Worm (Caenorhabditis elegans) whole organism, mixed stage, embryonic: ENCODE results near the gene nspc-16.
A peak's percentile ranks its signal among the peaks of the same experiment; 100 is the strongest.

ENCODE experiments used
- M03D4.4 ChIP-seq: sonication (generic microtip); optimal IDR thresholded peaks from 2 replicates; lab custom pipeline; 2017; ENCODE audit warnings: mild to moderate bottlenecking, missing genetic modification characterization, missing compliant biosample characterization
- bed-3 ChIP-seq: fragments of 200-800 bp; sonication (Bioruptor generic); optimal IDR thresholded peaks from 3 replicates; lab custom pipeline; 2018; ENCODE audit warnings: mild to moderate bottlenecking, missing genetic modification characterization, moderate library complexity, missing compliant biosample characterization
- blmp-1 ChIP-seq: fragments of 150-350 bp; optimal IDR thresholded peaks from 2 replicates; lab custom pipeline; 2014; ENCODE audit warnings: missing biosample characterization, missing genetic modification characterization
- ceh-39 ChIP-seq: fragments of 150-350 bp; optimal IDR thresholded peaks from 2 replicates; lab custom pipeline; 2014; ENCODE audit warnings: missing biosample characterization, missing genetic modification characterization
- ceh-43 ChIP-seq: fragments of 200-800 bp; sonication (Bioruptor generic); optimal IDR thresholded peaks from 2 replicates; lab custom pipeline; 2018; ENCODE audit warnings: mild to moderate bottlenecking, missing genetic modification characterization, moderate library complexity, missing compliant biosample characterization
- ceh-83 ChIP-seq: fragments of 200-800 bp; sonication (Bioruptor generic); optimal IDR thresholded peaks from 2 replicates; lab custom pipeline; 2018; ENCODE audit warnings: mild to moderate bottlenecking, missing genetic modification characterization, missing compliant biosample characterization
- ces-1 ChIP-seq: fragments of 150-350 bp; optimal IDR thresholded peaks from 2 replicates; lab custom pipeline; 2014; ENCODE audit warnings: missing biosample characterization, missing genetic modification reagents, missing genetic modification characterization
- cnd-1 ChIP-seq: fragments of 200-800 bp; sonication (Bioruptor generic); optimal IDR thresholded peaks from 2 replicates; lab custom pipeline; 2018; ENCODE audit warnings: mild to moderate bottlenecking, missing genetic modification characterization, missing compliant biosample characterization
- drap-1 ChIP-seq: fragments of 200-800 bp; sonication (Bioruptor generic); optimal IDR thresholded peaks from 3 replicates; lab custom pipeline; 2018; ENCODE audit warnings: mild to moderate bottlenecking, missing genetic modification characterization, missing compliant biosample characterization
- elt-1 ChIP-seq: sonication (generic microtip); optimal IDR thresholded peaks from 2 replicates; lab custom pipeline; 2017; ENCODE audit warnings: missing genetic modification characterization, mild to moderate bottlenecking, missing compliant biosample characterization, antibody characterized with exemption, moderate library complexity, borderline replicate concordance; ENCODE audit not compliant: insufficient read depth
- elt-3 ChIP-seq: fragments of 150-350 bp; optimal IDR thresholded peaks from 2 replicates; lab custom pipeline; 2014; ENCODE audit warnings: missing biosample characterization, missing genetic modification characterization
- flh-1 ChIP-seq: fragments of 200-800 bp; sonication (Bioruptor generic); optimal IDR thresholded peaks from 2 replicates; lab custom pipeline; 2018; ENCODE audit warnings: mild to moderate bottlenecking, missing genetic modification characterization, moderate library complexity, missing compliant biosample characterization
- ham-2 ChIP-seq: fragments of 200-800 bp; sonication (Bioruptor generic); optimal IDR thresholded peaks from 2 replicates; lab custom pipeline; 2018; ENCODE audit warnings: mild to moderate bottlenecking, missing genetic modification characterization, missing compliant biosample characterization
- hlh-1 ChIP-seq: fragments of 150-350 bp; optimal IDR thresholded peaks from 2 replicates; lab custom pipeline; 2014; ENCODE audit warnings: missing biosample characterization, missing genetic modification reagents, missing genetic modification characterization
- lin-13 ChIP-seq: fragments of 150-350 bp; optimal IDR thresholded peaks from 2 replicates; lab custom pipeline; 2014; ENCODE audit warnings: missing biosample characterization, missing genetic modification characterization
- lin-32 ChIP-seq: fragments of 200-800 bp; sonication (Bioruptor generic); optimal IDR thresholded peaks from 2 replicates; lab custom pipeline; 2018; ENCODE audit warnings: mild to moderate bottlenecking, missing genetic modification characterization, missing compliant biosample characterization
- lsy-2 ChIP-seq: fragments of 150-350 bp; optimal IDR thresholded peaks from 2 replicates; lab custom pipeline; 2014; ENCODE audit warnings: missing biosample characterization, missing genetic modification characterization
- mab-5 ChIP-seq: fragments of 150-350 bp; optimal IDR thresholded peaks from 2 replicates; lab custom pipeline; 2014; ENCODE audit warnings: missing biosample characterization, missing genetic modification characterization
- mep-1 ChIP-seq: fragments of 150-350 bp; optimal IDR thresholded peaks from 2 replicates; lab custom pipeline; 2017; ENCODE audit warnings: missing biosample characterization, missing genetic modification reagents, missing genetic modification characterization, inconsistent platforms
- mls-2 ChIP-seq: sonication (generic microtip); optimal IDR thresholded peaks from 2 replicates; lab custom pipeline; 2016; ENCODE audit warnings: mild to moderate bottlenecking, missing genetic modification characterization, moderate library complexity, missing compliant biosample characterization
- nhr-12 ChIP-seq: fragments of 150-350 bp; optimal IDR thresholded peaks from 2 replicates; lab custom pipeline; 2014; ENCODE audit warnings: missing biosample characterization, missing genetic modification characterization
- nhr-2 ChIP-seq: fragments of 150-350 bp; optimal IDR thresholded peaks from 2 replicates; lab custom pipeline; 2014; ENCODE audit warnings: missing biosample characterization, missing genetic modification characterization
- nhr-237 ChIP-seq: fragments of 150-350 bp; optimal IDR thresholded peaks from 2 replicates; lab custom pipeline; 2014; ENCODE audit warnings: missing biosample characterization, missing genetic modification characterization
- nhr-28 ChIP-seq: fragments of 150-350 bp; optimal IDR thresholded peaks from 2 replicates; lab custom pipeline; 2014; ENCODE audit warnings: missing biosample characterization, missing genetic modification characterization
- nhr-76 ChIP-seq: sonication (generic microtip); optimal IDR thresholded peaks from 2 replicates; lab custom pipeline; 2017; ENCODE audit warnings: missing biosample characterization, missing genetic modification characterization
- pha-4 ChIP-seq: fragments of 150-350 bp; optimal IDR thresholded peaks from 2 replicates; lab custom pipeline; 2018; ENCODE audit warnings: missing biosample characterization, missing genetic modification reagents, missing genetic modification characterization
- sem-2 ChIP-seq: fragments of 200-800 bp; sonication (Bioruptor generic); optimal IDR thresholded peaks from 2 replicates; lab custom pipeline; 2018; ENCODE audit warnings: mild to moderate bottlenecking, missing genetic modification characterization, missing compliant biosample characterization
- snpc-4 ChIP-seq: fragments of 150-350 bp; optimal IDR thresholded peaks from 2 replicates; lab custom pipeline; 2014; ENCODE audit warnings: missing biosample characterization, missing genetic modification characterization
- sptf-1 ChIP-seq: sonication (generic microtip); optimal IDR thresholded peaks from 2 replicates; lab custom pipeline; 2017; ENCODE audit warnings: mild to moderate bottlenecking, missing genetic modification characterization, moderate library complexity, missing compliant biosample characterization
- tbx-8 ChIP-seq: fragments of 200-800 bp; sonication (Bioruptor generic); optimal IDR thresholded peaks from 2 replicates; lab custom pipeline; 2018; ENCODE audit warnings: mild to moderate bottlenecking, missing genetic modification characterization, moderate library complexity, missing compliant biosample characterization
- unc-120 ChIP-seq: sonication (generic microtip); optimal IDR thresholded peaks from 2 replicates; lab custom pipeline; 2017; ENCODE audit warnings: missing genetic modification characterization, missing compliant biosample characterization; ENCODE audit not compliant: poor library complexity, severe bottlenecking
- unc-39 ChIP-seq: fragments of 150-350 bp; optimal IDR thresholded peaks from 2 replicates; lab custom pipeline; 2014; ENCODE audit warnings: missing biosample characterization, missing genetic modification characterization
- unc-62 ChIP-seq: fragments of 150-350 bp; optimal IDR thresholded peaks from 2 replicates; lab custom pipeline; 2014; ENCODE audit warnings: missing biosample characterization, missing genetic modification reagents, missing genetic modification characterization
- zip-8 ChIP-seq: fragments of 150-350 bp; optimal IDR thresholded peaks from 2 replicates; lab custom pipeline; 2014; ENCODE audit warnings: missing biosample characterization, missing genetic modification characterization
- ztf-11 ChIP-seq: fragments of 150-350 bp; optimal IDR thresholded peaks from 2 replicates; lab custom pipeline; 2014; ENCODE audit warnings: missing biosample characterization, missing genetic modification characterization

nspc-16 gene

DNA sequence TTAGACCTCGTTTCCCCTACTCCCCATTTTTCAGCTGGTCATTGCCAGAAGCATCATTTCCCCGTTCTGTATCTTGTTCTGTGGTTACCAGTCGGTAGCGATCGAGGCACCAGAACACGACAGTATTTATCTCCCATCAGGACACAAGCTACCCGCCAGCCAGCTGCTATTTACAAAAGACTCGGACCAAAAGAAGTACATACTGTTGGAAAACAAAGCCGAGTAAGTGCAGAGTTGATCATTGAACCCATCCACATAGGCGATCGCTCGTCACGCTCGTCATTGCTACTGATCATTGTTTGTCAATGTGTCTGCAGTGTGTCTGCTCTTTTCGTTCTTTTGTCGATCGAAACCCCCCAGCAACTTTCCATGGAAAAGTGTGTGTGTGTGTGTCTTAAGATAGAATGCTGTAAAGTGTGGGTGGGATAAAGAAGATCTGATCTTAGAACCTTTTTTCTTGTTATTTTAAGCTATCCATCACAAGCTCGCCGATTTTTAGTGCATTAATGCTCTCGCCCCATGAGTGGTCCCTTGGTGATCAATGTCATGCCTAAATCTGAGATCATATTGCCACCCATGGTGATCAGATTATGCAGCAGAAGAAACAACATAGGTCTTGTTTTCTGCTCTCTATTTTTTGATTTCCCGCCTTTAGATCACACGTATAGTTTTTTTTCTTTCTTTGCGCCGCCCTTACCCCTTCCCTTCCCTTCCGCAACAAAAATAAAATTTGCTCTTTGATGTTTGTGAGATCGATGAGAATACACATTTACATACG, 36.3 kb downstream of the nspc-16 start:
- TF ChIP-seq elt-3 (tag; lab: Kevin White, UChicago) (no peak), pha-4 (tag; lab: Kevin White, UChicago) (peak; percentile 52)

DNA sequence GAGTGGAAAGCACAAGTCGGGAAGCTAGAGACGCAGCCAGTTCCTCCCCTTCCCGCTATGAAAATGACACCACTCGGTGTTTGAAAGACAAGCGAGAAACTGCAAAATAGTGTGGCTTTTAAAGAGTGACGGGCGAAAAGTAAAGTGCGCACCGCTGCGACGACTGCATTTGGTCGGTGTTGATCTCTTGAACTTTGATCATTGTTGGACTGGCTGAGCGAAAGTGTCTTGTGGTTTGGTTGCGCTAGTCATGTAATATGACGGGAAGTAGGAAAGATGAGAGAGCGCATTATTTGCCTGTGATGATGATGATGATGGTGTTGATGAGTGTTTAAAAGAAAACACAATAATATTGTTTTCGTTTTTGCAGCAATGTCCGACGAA, 36.9 kb downstream of the nspc-16 start:
- TF ChIP-seq zip-8 (no peak), mab-5 (tag; lab: Kevin White, UChicago) (no peak), ztf-11 (tag; lab: Kevin White, UChicago) (no peak), lsy-2 (tag; lab: Kevin White, UChicago) (no peak), M03D4.4 (no peak), tbx-8 (GFP tag; lab: Kevin White, UChicago) (no peak), hlh-1 (peak; percentile 62), ceh-83 (no peak), ham-2 (GFP tag; lab: Kevin White, UChicago) (peak; percentile 94), unc-62 (GFP tag; lab: Kevin White, UChicago) (peak; percentile 93), nhr-2 (no peak), ceh-43 (GFP tag; lab: Kevin White, UChicago) (no peak), elt-3 (tag; lab: Kevin White, UChicago) (peak; percentile 93), flh-1 (no peak), unc-120 (tag; lab: Kevin White, UChicago) (peak; percentile 85), ceh-39 (tag; lab: Kevin White, UChicago) (no peak), elt-1 (peak; percentile 56), mep-1 (tag; lab: Kevin White, UChicago) (peak; percentile 45), nhr-28 (peak; percentile 23), sptf-1 (tag; lab: Kevin White, UChicago) (peak; percentile 30), pha-4 (tag; lab: Kevin White, UChicago) (peak; percentile 88), nhr-12 (tag; lab: Kevin White, UChicago) (no peak), unc-39 (tag; lab: Kevin White, UChicago) (no peak), lin-13 (tag; lab: Kevin White, UChicago) (no peak), mls-2 (no peak), nhr-76 (tag; lab: Kevin White, UChicago) (no peak), snpc-4 (no peak), sem-2 (GFP tag; lab: Kevin White, UChicago) (no peak), cnd-1 (tag; lab: Kevin White, UChicago) (no peak), blmp-1 (peak; percentile 74), lin-32 (GFP tag; lab: Kevin White, UChicago) (no peak), drap-1 (peak; percentile 29), ces-1 (GFP tag; lab: Kevin White, UChicago) (peak; percentile 54), nhr-237 (tag; lab: Kevin White, UChicago) (peak; percentile 95), bed-3 (no peak)

- peak; percentile 1 for TF ChIP-seq lsy-2 (tag; lab: Kevin White, UChicago)
- TF ChIP-seq ceh-43 (GFP tag; lab: Kevin White, UChicago): no peak
- no peak for TF ChIP-seq lin-32 (GFP tag; lab: Kevin White, UChicago)
- no peak for TF ChIP-seq elt-1
- TF ChIP-seq ces-1 (GFP tag; lab: Kevin White, UChicago): peak; percentile 64
- no peak for TF ChIP-seq sptf-1 (tag; lab: Kevin White, UChicago)
- TF ChIP-seq hlh-1: peak; percentile 80
- TF ChIP-seq ham-2 (GFP tag; lab: Kevin White, UChicago): no peak
- no peak for TF ChIP-seq snpc-4
- TF ChIP-seq M03D4.4: peak; percentile 38
- TF ChIP-seq unc-120 (tag; lab: Kevin White, UChicago): peak; percentile 59
- TF ChIP-seq sem-2 (GFP tag; lab: Kevin White, UChicago): no peak
- TF ChIP-seq elt-3 (tag; lab: Kevin White, UChicago): no peak
- no peak for TF ChIP-seq nhr-28
- no peak for TF ChIP-seq nhr-12 (tag; lab: Kevin White, UChicago)
- no peak for TF ChIP-seq nhr-76 (tag; lab: Kevin White, UChicago)
- TF ChIP-seq nhr-237 (tag; lab: Kevin White, UChicago): peak; percentile 5
- TF ChIP-seq drap-1: peak; percentile 9
- TF ChIP-seq mep-1 (tag; lab: Kevin White, UChicago): no peak
- no peak for TF ChIP-seq ceh-39 (tag; lab: Kevin White, UChicago)
- no peak for TF ChIP-seq ceh-83
- peak; percentile 11 for TF ChIP-seq unc-62 (GFP tag; lab: Kevin White, UChicago)
- no peak for TF ChIP-seq mls-2
- no peak for TF ChIP-seq tbx-8 (GFP tag; lab: Kevin White, UChicago)
- TF ChIP-seq bed-3: no peak
Measured at ce11 chrX:14561416-14561973, 38.1 kb downstream of the nspc-16 start.
